Fruit fly (Drosophila melanogaster): ENCODE measurements around the gene Grx1.
A peak's percentile ranks its signal among the peaks of the same experiment; 100 is the strongest.

dm6 chr3L:18865447-18866367 lies 3.3 kb upstream of the Grx1 start, which contains the start of gene CG14074:
- TF ChIP-seq wdn (GFP tag; IDR thresholded peaks at IDR 0.05): no peak
- no peak for TF ChIP-seq CG14667 (GFP tag; IDR thresholded peaks at IDR 0.05)
- no peak for TF ChIP-seq CG8281 (tag; optimal IDR thresholded peaks at IDR 0.05)
- peak; percentile 78 for TF ChIP-seq CG6791 (GFP tag; IDR thresholded peaks at IDR 0.05; ENCODE audit: partially characterized antibody)
- peak; percentile 59 for TF ChIP-seq CG34224 (GFP tag; IDR thresholded peaks at IDR 0.05; ENCODE audit: partially characterized antibody)
- TF ChIP-seq CG9932 (GFP tag; IDR thresholded peaks at IDR 0.05): no peak
- TF ChIP-seq dpn (GFP tag; optimal IDR thresholded peaks at IDR 0.05): no peak
- no peak for TF ChIP-seq CG8359 (GFP tag; optimal IDR thresholded peaks at IDR 0.05; ENCODE audit: borderline replicate concordance)
- no peak for TF ChIP-seq Deaf1 (tag; optimal IDR thresholded peaks at IDR 0.05)
- TF ChIP-seq fd96Cb (tag; optimal IDR thresholded peaks at IDR 0.05): no peak
- TF ChIP-seq CG18476 (GFP tag; optimal IDR thresholded peaks at IDR 0.05): no peak
- no peak for TF ChIP-seq gsb (GFP tag; IDR thresholded peaks at IDR 0.05)
- no peak for TF ChIP-seq Fer3 (tag; optimal IDR thresholded peaks at IDR 0.05)
- TF ChIP-seq CG18619 (GFP tag; optimal IDR thresholded peaks at IDR 0.05): no peak
